Fruit fly (Drosophila melanogaster) whole organism, embryonic: ENCODE data around the gene CG33120.
A peak's percentile ranks its signal among the peaks of the same experiment; 100 is the strongest.

Experiments used
- Adf1 ChIP-seq: fragments of 200-800 bp; sonication (Bioruptor generic); IDR thresholded peaks from 2 replicates; pipeline ENCODE4 v1.3.6; 2022; ENCODE audit warnings: missing biosample characterization, missing genetic modification characterization
- Bgb ChIP-seq: fragments of 200-800 bp; sonication (Bioruptor generic); IDR thresholded peaks from 2 replicates; pipeline ENCODE4 v1.3.6; 2022; ENCODE audit warnings: missing biosample characterization, missing genetic modification characterization; ENCODE audit not compliant: partially characterized antibody
- CG11085 ChIP-seq: fragments of 200-800 bp; sonication (Bioruptor generic); IDR thresholded peaks from 2 replicates; pipeline ENCODE4 v1.3.6; 2022; ENCODE audit warnings: missing biosample characterization, missing genetic modification characterization
- CG11723 ChIP-seq: fragments of 200-800 bp; sonication (Bioruptor generic); optimal IDR thresholded peaks from 2 replicates; lab custom pipeline; 2017; ENCODE audit warnings: missing biosample characterization, mild to moderate bottlenecking, missing genetic modification characterization
- CG12155 ChIP-seq: fragments of 200-800 bp; sonication (Bioruptor generic); optimal IDR thresholded peaks from 3 replicates; lab custom pipeline; 2016; ENCODE audit warnings: missing biosample characterization, missing genetic modification characterization
- CG12299 ChIP-seq: fragments of 200-800 bp; sonication (Bioruptor generic); optimal IDR thresholded peaks from 2 replicates; lab custom pipeline; 2018; ENCODE audit warnings: missing biosample characterization, mild to moderate bottlenecking, missing genetic modification characterization
- CG12769 ChIP-seq: fragments of 200-800 bp; sonication (Bioruptor generic); optimal IDR thresholded peaks from 2 replicates; lab custom pipeline; 2019; ENCODE audit warnings: missing biosample characterization, mild to moderate bottlenecking, missing genetic modification characterization, moderate library complexity
- CG13894 ChIP-seq: fragments of 200-800 bp; sonication (Bioruptor generic); optimal IDR thresholded peaks from 3 replicates; lab custom pipeline; 2018; ENCODE audit warnings: missing biosample characterization, mild to moderate bottlenecking, missing genetic modification characterization, moderate library complexity
- CG14441 ChIP-seq: fragments of 200-800 bp; sonication (Bioruptor generic); IDR thresholded peaks from 2 replicates; pipeline ENCODE4 v1.3.6; 2022; ENCODE audit warnings: missing biosample characterization, missing genetic modification characterization
- CG1529 ChIP-seq: fragments of 200-800 bp; sonication (Bioruptor generic); optimal IDR thresholded peaks from 3 replicates; lab custom pipeline; 2018; ENCODE audit warnings: missing biosample characterization, missing genetic modification characterization
- CG15479 ChIP-seq: fragments of 200-800 bp; sonication (Bioruptor generic); optimal IDR thresholded peaks from 3 replicates; lab custom pipeline; 2019; ENCODE audit warnings: missing biosample characterization, mild to moderate bottlenecking, missing genetic modification characterization, moderate library complexity
- CG16863 ChIP-seq: fragments of 200-800 bp; sonication (Bioruptor generic); optimal IDR thresholded peaks from 3 replicates; lab custom pipeline; 2016; ENCODE audit warnings: missing biosample characterization, missing genetic modification characterization
- CG17385 ChIP-seq: fragments of 200-800 bp; sonication (Bioruptor generic); optimal IDR thresholded peaks from 3 replicates; lab custom pipeline; 2018; ENCODE audit warnings: missing biosample characterization, mild to moderate bottlenecking, missing genetic modification characterization
- CG18011 ChIP-seq: fragments of 200-800 bp; sonication (Bioruptor generic); optimal IDR thresholded peaks from 2 replicates; lab custom pipeline; 2017; ENCODE audit warnings: missing biosample characterization, missing genetic modification characterization, mild to moderate bottlenecking, moderate library complexity, missing genotype
- CG18599 ChIP-seq: fragments of 200-800 bp; sonication (Bioruptor generic); optimal IDR thresholded peaks from 3 replicates; lab custom pipeline; 2017; ENCODE audit warnings: missing biosample characterization, missing genetic modification characterization, mild to moderate bottlenecking, moderate library complexity, missing genetic modification reagents
- CG3281 ChIP-seq: fragments of 200-800 bp; sonication (Bioruptor generic); optimal IDR thresholded peaks from 3 replicates; lab custom pipeline; 2017; ENCODE audit warnings: missing biosample characterization, mild to moderate bottlenecking, missing genetic modification characterization
- CG34376 ChIP-seq: fragments of 200-800 bp; sonication (Bioruptor generic); optimal IDR thresholded peaks from 2 replicates; lab custom pipeline; 2018; ENCODE audit warnings: missing biosample characterization, mild to moderate bottlenecking, missing genetic modification characterization
- CG34422 ChIP-seq: fragments of 200-800 bp; sonication (Bioruptor generic); IDR thresholded peaks from 3 replicates; pipeline ENCODE4 v1.3.6; 2022; ENCODE audit warnings: missing biosample characterization, missing genetic modification characterization
- CG3995 ChIP-seq: fragments of 200-800 bp; sonication (Bioruptor generic); optimal IDR thresholded peaks from 3 replicates; lab custom pipeline; 2016; ENCODE audit warnings: missing biosample characterization, missing genetic modification characterization
- CG4854 ChIP-seq: fragments of 200-800 bp; sonication (Bioruptor generic); optimal IDR thresholded peaks from 2 replicates; lab custom pipeline; 2016; ENCODE audit warnings: missing biosample characterization, missing genetic modification characterization, inconsistent platforms
- CG6689 ChIP-seq: fragments of 200-800 bp; sonication (Bioruptor generic); IDR thresholded peaks from 2 replicates; pipeline ENCODE4 v1.3.6; 2022; ENCODE audit warnings: missing biosample characterization, missing genetic modification characterization
- CoRest ChIP-seq: fragments of 200-800 bp; sonication (Bioruptor generic); optimal IDR thresholded peaks from 3 replicates; lab custom pipeline; 2018; ENCODE audit warnings: missing biosample characterization, mild to moderate bottlenecking, missing genetic modification characterization, moderate library complexity
- D ChIP-seq, 2 experiments: fragments of 200-800 bp in 1 of 2; fragments of >200 bp in 1 of 2; sonication (Bioruptor generic) in 1 of 2; optimal IDR thresholded peaks; 2 replicates in 1 of 2; 3 replicates in 1 of 2; lab custom pipeline; 2017; ENCODE audit warnings: mild to moderate bottlenecking in 1 of 2, missing biosample characterization in 1 of 2, missing genetic modification characterization in 1 of 2, missing genetic modification reagents in 1 of 2
- D19B ChIP-seq: fragments of 200-800 bp; sonication (Bioruptor generic); optimal IDR thresholded peaks from 2 replicates; lab custom pipeline; 2017; ENCODE audit warnings: missing biosample characterization, mild to moderate bottlenecking, missing genetic modification characterization
- Dbx ChIP-seq: fragments of 200-800 bp; sonication (Bioruptor generic); IDR thresholded peaks from 3 replicates; pipeline ENCODE4 v1.3.6; 2022; ENCODE audit warnings: missing biosample characterization, missing genetic modification characterization
- Dfd ChIP-seq, 2 experiments: fragments of >200 bp; optimal IDR thresholded peaks; 2 replicates each; lab custom pipeline; 2017; ENCODE audit warnings: missing biosample characterization in 2 of 2, missing genetic modification characterization in 2 of 2
- Ets65A ChIP-seq: fragments of 200-800 bp; sonication (Bioruptor generic); peaks from one replicate; lab custom pipeline; 2016; ENCODE audit warnings: missing biosample characterization, missing genetic modification characterization
- Fer3 ChIP-seq: fragments of 200-800 bp; sonication (Bioruptor generic); optimal IDR thresholded peaks from 2 replicates; lab custom pipeline; 2018; ENCODE audit warnings: missing biosample characterization, mild to moderate bottlenecking, missing genetic modification characterization, moderate library complexity
- Lhr ChIP-seq: fragments of 200-800 bp; sonication (Bioruptor generic); optimal IDR thresholded peaks from 3 replicates; lab custom pipeline; 2017; ENCODE audit warnings: mild to moderate bottlenecking, missing biosample characterization, missing genetic modification reagents, missing genetic modification characterization
- Lpt ChIP-seq: fragments of >200 bp; optimal IDR thresholded peaks from 2 replicates; lab custom pipeline; 2018; ENCODE audit warnings: missing biosample characterization, missing genetic modification characterization
- MESR4 ChIP-seq: fragments of 200-800 bp; sonication (Bioruptor generic); optimal IDR thresholded peaks from 2 replicates; lab custom pipeline; 2018; ENCODE audit warnings: missing biosample characterization, mild to moderate bottlenecking, missing genetic modification characterization, moderate library complexity
- Med ChIP-seq: fragments of 200-800 bp; sonication (Bioruptor generic); peaks from one replicate; lab custom pipeline; 2016; ENCODE audit warnings: missing biosample characterization, missing genetic modification characterization, mild to moderate bottlenecking, inconsistent platforms, moderate library complexity
- Mrtf ChIP-seq: fragments of 200-800 bp; sonication (Bioruptor generic); IDR thresholded peaks from 3 replicates; pipeline ENCODE4 v1.3.6; 2022; ENCODE audit warnings: missing biosample characterization, missing genetic modification characterization
- Sry-δ ChIP-seq: fragments of 200-800 bp; sonication (Bioruptor generic); optimal IDR thresholded peaks from 2 replicates; lab custom pipeline; 2016; ENCODE audit warnings: missing biosample characterization, missing genetic modification characterization
- abd-A ChIP-seq: fragments of 200-800 bp; sonication (Bioruptor generic); optimal IDR thresholded peaks from 3 replicates; lab custom pipeline; 2019; ENCODE audit warnings: missing biosample characterization, mild to moderate bottlenecking, missing genetic modification characterization, moderate library complexity
- ato ChIP-seq: fragments of 200-800 bp; sonication (Bioruptor generic); IDR thresholded peaks from 2 replicates; pipeline ENCODE4 v1.3.6; 2022; ENCODE audit warnings: missing biosample characterization, missing genetic modification characterization; ENCODE audit not compliant: partially characterized antibody
- chinmo ChIP-seq: fragments of 200-800 bp; sonication (Bioruptor generic); IDR thresholded peaks from 4 replicates; pipeline ENCODE4 v1.3.6; 2022; ENCODE audit warnings: missing biosample characterization, missing genetic modification characterization; ENCODE audit not compliant: partially characterized antibody
- ci ChIP-seq: fragments of 200-800 bp; sonication (Bioruptor generic); IDR thresholded peaks from 3 replicates; pipeline ENCODE4 v1.3.6; 2022; ENCODE audit warnings: missing biosample characterization, missing genetic modification characterization
- crol ChIP-seq: fragments of 200-800 bp; sonication (Bioruptor generic); IDR thresholded peaks from 2 replicates; pipeline ENCODE4 v1.3.6; 2022; ENCODE audit warnings: missing biosample characterization, missing genetic modification characterization
- hbn ChIP-seq: fragments of 200-800 bp; sonication (Bioruptor generic); IDR thresholded peaks from 2 replicates; pipeline ENCODE4 v1.3.6; 2022; ENCODE audit warnings: missing biosample characterization, missing genetic modification characterization; ENCODE audit not compliant: partially characterized antibody
- lbe ChIP-seq: fragments of 200-800 bp; sonication (Bioruptor generic); optimal IDR thresholded peaks from 2 replicates; lab custom pipeline; 2016; ENCODE audit warnings: missing biosample characterization, mild to moderate bottlenecking, missing genetic modification characterization
- lilli ChIP-seq: fragments of 200-800 bp; sonication (Bioruptor generic); optimal IDR thresholded peaks from 3 replicates; lab custom pipeline; 2016; ENCODE audit warnings: missing biosample characterization, missing genetic modification characterization
- row ChIP-seq: fragments of 200-800 bp; sonication (Bioruptor generic); IDR thresholded peaks from 3 replicates; pipeline ENCODE4 v1.3.6; 2022; ENCODE audit warnings: missing biosample characterization, missing genetic modification characterization
- schlank ChIP-seq: fragments of 200-800 bp; sonication (Bioruptor generic); optimal IDR thresholded peaks from 2 replicates; lab custom pipeline; 2018; ENCODE audit warnings: missing biosample characterization, mild to moderate bottlenecking, missing genetic modification characterization
- sens ChIP-seq: fragments of 200-800 bp; sonication (Bioruptor generic); peaks from one replicate; lab custom pipeline; 2016; ENCODE audit warnings: missing biosample characterization, missing genetic modification characterization
- slou ChIP-seq: fragments of 200-800 bp; sonication (Bioruptor generic); optimal IDR thresholded peaks from 3 replicates; lab custom pipeline; 2016; ENCODE audit warnings: missing biosample characterization, missing genetic modification characterization
- slp2 ChIP-seq: fragments of 200-800 bp; sonication (Bioruptor generic); optimal IDR thresholded peaks from 2 replicates; lab custom pipeline; 2016; ENCODE audit warnings: missing biosample characterization, missing genetic modification characterization
- tup ChIP-seq: fragments of 200-800 bp; sonication (Bioruptor generic); optimal IDR thresholded peaks from 2 replicates; lab custom pipeline; 2016; ENCODE audit warnings: missing biosample characterization, mild to moderate bottlenecking, missing genetic modification characterization, moderate library complexity
- usp ChIP-seq: fragments of >200 bp; optimal IDR thresholded peaks from 2 replicates; lab custom pipeline; 2017; ENCODE audit warnings: missing biosample characterization, missing genetic modification characterization
- zfh1 ChIP-seq: fragments of 200-800 bp; sonication (Bioruptor generic); IDR thresholded peaks from 3 replicates; pipeline ENCODE4 v1.3.6; 2022; ENCODE audit warnings: missing biosample characterization, missing genetic modification characterization

CG33120 gene

DNA sequence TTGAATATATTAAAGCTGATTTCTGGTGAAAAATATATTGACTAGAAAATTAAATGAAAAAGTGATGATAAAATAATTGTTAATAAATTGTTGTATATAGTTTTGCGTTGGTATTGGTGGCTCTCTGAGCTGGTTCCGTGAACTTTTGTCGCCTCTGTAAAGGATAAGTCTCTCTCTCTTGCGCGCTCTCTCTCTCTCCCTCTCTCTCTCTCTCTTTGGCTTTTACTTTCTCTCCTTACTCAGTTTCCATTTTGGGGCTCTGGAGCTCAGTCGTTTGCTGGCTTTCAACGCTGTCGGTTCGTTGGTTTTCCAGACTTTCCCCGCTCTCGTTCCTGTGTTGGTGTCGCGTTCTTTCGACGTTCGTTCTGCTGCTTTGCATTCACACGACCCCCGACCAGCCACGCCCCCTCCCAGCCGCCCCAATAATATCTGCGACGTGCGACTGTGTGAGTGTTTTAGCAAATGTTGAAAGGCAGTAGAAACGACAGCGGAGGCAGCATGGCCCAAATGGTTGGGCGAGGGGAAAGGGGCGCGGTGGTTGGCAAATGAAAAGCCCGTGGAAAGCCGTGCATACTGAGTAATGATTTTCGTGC is 634 bp upstream of the CG33120 start, which contains the start of gene CG17321 (continued):
- peak; percentile 27; the same call in 1 of the 2 replicates for TF ChIP-seq Bgb (GFP tag; lab: Robert Waterston, UW)
- TF ChIP-seq CG18599 (GFP tag; lab: Kevin White, UChicago): peak; percentile 36
- TF ChIP-seq Dbx (GFP tag; lab: Robert Waterston, UW): 0 out of 3 replicates have a peak, but pooled peaks have one; percentile 25
- TF ChIP-seq schlank (tag; lab: Kevin White, UChicago): no peak
- TF ChIP-seq ato (GFP tag; lab: Robert Waterston, UW): no peak
- no peak for TF ChIP-seq CG1529 (GFP tag; lab: Kevin White, UChicago)
- TF ChIP-seq CG34376 (GFP tag; lab: Kevin White, UChicago): peak; percentile 31
- no peak for TF ChIP-seq Lhr (GFP tag; lab: Kevin White, UChicago)
- peak; percentile 66 for TF ChIP-seq abd-A (tag; lab: Kevin White, UChicago)
- TF ChIP-seq crol: peak; percentile 68
- no peak for TF ChIP-seq MESR4
- TF ChIP-seq Dfd (GFP tag; optimal IDR thresholded peaks at IDR 0.05; lab: Kevin White, UChicago): no peak
- TF ChIP-seq CG13894 (tag; lab: Kevin White, UChicago): peak; percentile 51
- peak; percentile 79 for TF ChIP-seq Med (GFP tag; lab: Kevin White, UChicago)
- TF ChIP-seq D (optimal IDR thresholded peaks at IDR 0.05; lab: Kevin White, UChicago): no peak
- TF ChIP-seq D (GFP tag; optimal IDR thresholded peaks at IDR 0.05; lab: Kevin White, UChicago): no peak
- TF ChIP-seq slou (GFP tag; lab: Kevin White, UChicago): no peak
- TF ChIP-seq zfh1 (GFP tag; lab: Robert Waterston, UW): no peak
- 0 out of 4 replicates have a peak, but pooled peaks have one; percentile 29 for TF ChIP-seq chinmo (GFP tag; lab: Robert Waterston, UW)
- peak; percentile 20; the same call in 1 of the 3 replicates for TF ChIP-seq CG34422
- TF ChIP-seq slp2 (GFP tag; lab: Kevin White, UChicago): no peak
- TF ChIP-seq CG12299 (tag; lab: Kevin White, UChicago): peak; percentile 13
- TF ChIP-seq Fer3: no peak
- TF ChIP-seq CG11085 (GFP tag; lab: Robert Waterston, UW): no peak
- TF ChIP-seq CG17385 (GFP tag; lab: Kevin White, UChicago): peak; percentile 19
- TF ChIP-seq CG12155 (GFP tag; lab: Kevin White, UChicago): no peak
- TF ChIP-seq, all 482 proteins: peak for 27

DNA sequence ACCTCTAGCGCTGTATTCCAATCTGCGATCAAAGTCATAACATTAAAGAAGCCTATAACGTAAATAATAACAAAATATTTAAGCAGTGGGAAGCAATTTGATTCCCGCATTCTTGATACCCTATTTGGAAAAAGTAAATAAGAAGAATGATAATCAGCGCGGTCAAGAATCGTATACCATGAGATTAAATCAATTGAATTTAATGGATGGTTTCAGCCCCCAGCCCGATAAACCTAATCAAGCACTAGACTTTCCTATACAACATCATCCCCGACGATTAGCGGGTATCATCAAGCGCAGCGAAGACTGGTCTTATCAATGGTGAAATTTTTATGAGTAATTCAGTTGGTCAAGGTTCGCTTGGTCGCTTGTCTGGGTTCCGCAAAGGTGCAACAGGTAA is 819 bp downstream of the CG33120 start:
- TF ChIP-seq sens (GFP tag; lab: Kevin White, UChicago) (peak; percentile 74), CG16863 (GFP tag; lab: Kevin White, UChicago) (no peak), D19B (peak; percentile 45), lbe (peak; percentile 36), CG14441 (GFP tag; lab: Robert Waterston, UW) (no peak), CG3281 (no peak), CG18011 (GFP tag; lab: Kevin White, UChicago) (no peak), Adf1 (GFP tag; lab: Robert Waterston, UW) (no peak), Ets65A (no peak), CG11723 (no peak), lilli (no peak), row (GFP tag; lab: Robert Waterston, UW) (peak; percentile 11; the same call in 1 of the 3 replicates)

DNA sequence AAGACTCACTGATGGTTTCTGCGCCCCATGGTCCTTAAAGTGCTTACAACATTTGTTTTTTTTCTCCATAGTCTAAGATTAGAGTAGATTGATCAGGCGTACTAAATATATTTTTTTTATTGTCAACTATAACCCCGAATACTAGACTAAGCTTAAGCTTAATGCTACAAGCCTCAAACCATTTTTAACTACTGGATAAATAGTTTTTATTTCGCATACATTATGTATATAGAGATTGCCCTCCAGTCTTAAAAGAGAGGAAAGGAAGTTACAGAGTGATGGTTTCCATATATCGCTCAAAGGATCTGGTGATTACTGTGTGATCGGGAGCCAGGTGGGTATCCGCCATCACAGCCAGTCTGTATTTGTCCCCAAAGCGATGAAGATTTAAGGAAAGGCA is 3.2 kb downstream of the CG33120 start, which contains the start of gene CG31752:
CG31752 (minus strand) TSS at position 101 of the 400 bp plus-strand sequence.
- TF ChIP-seq CG3995 (no peak), tup (GFP tag; lab: Kevin White, UChicago) (no peak), CG6689 (no peak), Lpt (GFP tag; lab: Kevin White, UChicago) (no peak), CG15479 (GFP tag; lab: Kevin White, UChicago) (no peak), CoRest (tag; lab: Kevin White, UChicago) (no peak), Mrtf (no peak), Sry-δ (GFP tag; lab: Kevin White, UChicago) (no peak), hbn (GFP tag; lab: Robert Waterston, UW) (no peak), ci (no peak), CG12769 (tag; lab: Kevin White, UChicago) (no peak), CG4854 (GFP tag; lab: Kevin White, UChicago) (no peak), usp (GFP tag; lab: Kevin White, UChicago) (no peak)
